Fruit fly (Drosophila melanogaster) whole organism, embryonic: ENCODE measurements around the gene CG43052.

Source experiments
- BtbVII ChIP-seq: fragments of 200-800 bp; sonication (Bioruptor generic); optimal IDR thresholded peaks from 3 replicates; lab custom pipeline; 2017; ENCODE audit warnings: missing biosample characterization, mild to moderate bottlenecking, missing genetic modification characterization
- CG10462 ChIP-seq: fragments of 200-800 bp; sonication (Bioruptor generic); optimal IDR thresholded peaks from 2 replicates; lab custom pipeline; 2016; ENCODE audit warnings: missing biosample characterization, missing genetic modification characterization
- CG11456 ChIP-seq: fragments of 200-800 bp; sonication (Bioruptor generic); IDR thresholded peaks from 3 replicates; pipeline ENCODE4 v1.3.6; 2022; ENCODE audit warnings: missing biosample characterization, missing genetic modification characterization
- CG12769 ChIP-seq: fragments of 200-800 bp; sonication (Bioruptor generic); optimal IDR thresholded peaks from 2 replicates; lab custom pipeline; 2019; ENCODE audit warnings: missing biosample characterization, mild to moderate bottlenecking, missing genetic modification characterization, moderate library complexity
- CG15269 ChIP-seq: fragments of 200-800 bp; sonication (Bioruptor generic); optimal IDR thresholded peaks from 2 replicates; lab custom pipeline; 2018; ENCODE audit warnings: missing biosample characterization, mild to moderate bottlenecking, missing genetic modification characterization, moderate library complexity
- CG17612 ChIP-seq: fragments of 200-800 bp; sonication (Bioruptor generic); IDR thresholded peaks from 2 replicates; pipeline ENCODE4 v1.3.6; 2022; ENCODE audit warnings: missing biosample characterization, missing genetic modification characterization
- CG2120 ChIP-seq: fragments of 200-800 bp; sonication (Bioruptor generic); optimal IDR thresholded peaks from 3 replicates; lab custom pipeline; 2016; ENCODE audit warnings: missing biosample characterization, missing genetic modification characterization
- CG2129 ChIP-seq: fragments of 200-800 bp; sonication (Bioruptor generic); IDR thresholded peaks from 2 replicates; pipeline ENCODE4 v1.3.6; 2022; ENCODE audit warnings: missing biosample characterization, missing genetic modification characterization; ENCODE audit not compliant: partially characterized antibody
- CG2199 ChIP-seq: fragments of 200-800 bp; sonication (Bioruptor generic); IDR thresholded peaks from 3 replicates; pipeline ENCODE4 v1.3.6; 2022; ENCODE audit warnings: missing biosample characterization, missing genetic modification characterization
- CG2678 ChIP-seq: fragments of 200-800 bp; sonication (Bioruptor generic); optimal IDR thresholded peaks from 3 replicates; lab custom pipeline; 2019; ENCODE audit warnings: missing biosample characterization, mild to moderate bottlenecking, missing genetic modification characterization, moderate library complexity
- CG31388 ChIP-seq: fragments of 200-800 bp; sonication (Bioruptor generic); optimal IDR thresholded peaks from 2 replicates; lab custom pipeline; 2016; ENCODE audit warnings: missing biosample characterization, missing genetic modification characterization
- CG32532 ChIP-seq: fragments of 200-800 bp; sonication (Bioruptor generic); IDR thresholded peaks from 2 replicates; pipeline ENCODE4 v1.3.6; 2022; ENCODE audit warnings: missing biosample characterization, missing genetic modification characterization
- CG32767 ChIP-seq: fragments of 200-800 bp; sonication (Bioruptor generic); IDR thresholded peaks from 2 replicates; pipeline ENCODE4 v1.3.6; 2022; ENCODE audit warnings: missing biosample characterization, missing genetic modification characterization
- CG4820 ChIP-seq: fragments of 200-800 bp; sonication (Bioruptor generic); optimal IDR thresholded peaks from 3 replicates; lab custom pipeline; 2016; ENCODE audit warnings: missing biosample characterization, missing genetic modification characterization
- CG7745 ChIP-seq: fragments of 200-800 bp; sonication (Bioruptor generic); optimal IDR thresholded peaks from 2 replicates; lab custom pipeline; 2018; ENCODE audit warnings: missing biosample characterization, mild to moderate bottlenecking, missing genetic modification characterization, moderate library complexity
- CG7839 ChIP-seq: fragments of 200-800 bp; sonication (Bioruptor generic); optimal IDR thresholded peaks from 3 replicates; lab custom pipeline; 2018; ENCODE audit warnings: missing biosample characterization, mild to moderate bottlenecking, missing genetic modification characterization, moderate library complexity
- CG7963 ChIP-seq: fragments of 200-800 bp; sonication (Bioruptor generic); IDR thresholded peaks from 3 replicates; pipeline ENCODE4 v1.3.6; 2022; ENCODE audit warnings: missing biosample characterization, missing genetic modification characterization; ENCODE audit not compliant: partially characterized antibody
- D ChIP-seq, 2 experiments: fragments of 200-800 bp in 1 of 2; fragments of >200 bp in 1 of 2; sonication (Bioruptor generic) in 1 of 2; optimal IDR thresholded peaks; 2 replicates in 1 of 2; 3 replicates in 1 of 2; lab custom pipeline; 2017; ENCODE audit warnings: mild to moderate bottlenecking in 1 of 2, missing biosample characterization in 1 of 2, missing genetic modification characterization in 1 of 2, missing genetic modification reagents in 1 of 2
- Dbx ChIP-seq: fragments of 200-800 bp; sonication (Bioruptor generic); IDR thresholded peaks from 3 replicates; pipeline ENCODE4 v1.3.6; 2022; ENCODE audit warnings: missing biosample characterization, missing genetic modification characterization
- Dip2 ChIP-seq: fragments of 200-800 bp; sonication (Bioruptor generic); IDR thresholded peaks from 2 replicates; pipeline ENCODE4 v1.3.6; 2022; ENCODE audit warnings: missing biosample characterization, missing genetic modification characterization
- Doc2 ChIP-seq: fragments of 200-800 bp; sonication (Bioruptor generic); IDR thresholded peaks from 2 replicates; pipeline ENCODE4 v1.3.6; 2022; ENCODE audit warnings: missing biosample characterization, missing genetic modification characterization
- HHEX ChIP-seq: fragments of 200-800 bp; sonication (Bioruptor generic); optimal IDR thresholded peaks from 3 replicates; lab custom pipeline; 2017; ENCODE audit warnings: missing biosample characterization, mild to moderate bottlenecking, missing genetic modification characterization, missing genetic modification reagents
- HLHmδ ChIP-seq: fragments of 200-800 bp; sonication (Bioruptor generic); optimal IDR thresholded peaks from 2 replicates; lab custom pipeline; 2018; ENCODE audit warnings: missing biosample characterization, mild to moderate bottlenecking, missing genetic modification characterization, moderate library complexity
- Jarid2 ChIP-seq: fragments of 200-800 bp; sonication (Bioruptor generic); optimal IDR thresholded peaks from 3 replicates; lab custom pipeline; 2017; ENCODE audit warnings: mild to moderate bottlenecking, missing biosample characterization, missing genetic modification reagents, missing genetic modification characterization
- NFAT ChIP-seq: fragments of 200-800 bp; sonication (Bioruptor generic); IDR thresholded peaks from 2 replicates; pipeline ENCODE4 v1.3.6; 2022; ENCODE audit warnings: missing biosample characterization, missing genetic modification characterization
- NK7.1 ChIP-seq: fragments of 200-800 bp; sonication (Bioruptor generic); optimal IDR thresholded peaks from 3 replicates; lab custom pipeline; 2016; ENCODE audit warnings: missing biosample characterization, missing genetic modification characterization
- Nf-YC ChIP-seq: fragments of 200-800 bp; optimal IDR thresholded peaks from 3 replicates; lab custom pipeline; 2019; ENCODE audit warnings: missing biosample characterization, mild to moderate bottlenecking, missing genetic modification characterization, moderate library complexity
- Pdp1 ChIP-seq, 2 experiments: fragments of 200-800 bp; sonication (Bioruptor generic); optimal IDR thresholded peaks; 3 replicates each; lab custom pipeline; 2016; ENCODE audit warnings: missing biosample characterization in 2 of 2, missing genetic modification characterization in 2 of 2, mild to moderate bottlenecking in 1 of 2, moderate library complexity in 1 of 2
- Six4 ChIP-seq: fragments of 200-800 bp; sonication (Bioruptor generic); optimal IDR thresholded peaks from 2 replicates; lab custom pipeline; 2016; ENCODE audit warnings: missing biosample characterization, missing genetic modification characterization
- Sry-β ChIP-seq: fragments of 200-800 bp; sonication (Bioruptor generic); optimal IDR thresholded peaks from 2 replicates; lab custom pipeline; 2018; ENCODE audit warnings: missing biosample characterization, mild to moderate bottlenecking, missing genetic modification characterization, moderate library complexity
- Ssrp ChIP-seq: fragments of 200-800 bp; sonication (Bioruptor generic); optimal IDR thresholded peaks from 2 replicates; lab custom pipeline; 2018; ENCODE audit warnings: missing biosample characterization, mild to moderate bottlenecking, missing genetic modification characterization, moderate library complexity
- Stat92E ChIP-seq, 3 experiments: fragments of >200 bp in 2 of 3; fragments of 200-800 bp in 1 of 3; sonication (Bioruptor generic) in 1 of 3; optimal IDR thresholded peaks; 2 replicates each; lab custom pipeline; 2017 to 2019; ENCODE audit warnings: missing biosample characterization in 3 of 3, missing genetic modification characterization in 3 of 3, mild to moderate bottlenecking in 1 of 3, moderate library complexity in 1 of 3
- Tbp ChIP-seq: fragments of >200 bp; optimal IDR thresholded peaks from 2 replicates; lab custom pipeline; 2018; ENCODE audit warnings: missing biosample characterization, missing genetic modification characterization
- Usf ChIP-seq: fragments of 200-800 bp; sonication (Bioruptor generic); optimal IDR thresholded peaks from 2 replicates; lab custom pipeline; 2017; ENCODE audit warnings: missing genotype, missing biosample characterization, missing genetic modification characterization
- gce ChIP-seq: fragments of 200-800 bp; sonication (Bioruptor generic); IDR thresholded peaks from 3 replicates; pipeline ENCODE4 v1.3.6; 2022; ENCODE audit warnings: missing biosample characterization, missing genetic modification characterization
- grn ChIP-seq: fragments of 200-800 bp; sonication (Bioruptor generic); optimal IDR thresholded peaks from 3 replicates; lab custom pipeline; 2017; ENCODE audit warnings: missing biosample characterization, missing genetic modification characterization
- gro ChIP-seq: fragments of 200-800 bp; sonication (Bioruptor generic); optimal IDR thresholded peaks from 2 replicates; lab custom pipeline; 2016; ENCODE audit warnings: missing biosample characterization, missing genetic modification characterization
- hth ChIP-seq: fragments of >200 bp; optimal IDR thresholded peaks from 2 replicates; lab custom pipeline; 2017; ENCODE audit warnings: inconsistent platforms
- kay ChIP-seq: fragments of 200-800 bp; sonication (Bioruptor generic); optimal IDR thresholded peaks from 2 replicates; lab custom pipeline; 2016; ENCODE audit warnings: missing biosample characterization, missing genetic modification characterization
- mirr ChIP-seq: fragments of 200-800 bp; sonication (Bioruptor generic); optimal IDR thresholded peaks from 3 replicates; lab custom pipeline; 2018; ENCODE audit warnings: missing biosample characterization, mild to moderate bottlenecking, missing genetic modification characterization
- nau ChIP-seq: fragments of 200-800 bp; sonication (Bioruptor generic); optimal IDR thresholded peaks from 3 replicates; lab custom pipeline; 2017; ENCODE audit warnings: missing biosample characterization, mild to moderate bottlenecking, missing genetic modification characterization, missing genetic modification reagents
- odd ChIP-seq: fragments of 200-800 bp; sonication (Bioruptor generic); optimal IDR thresholded peaks from 2 replicates; lab custom pipeline; 2017; ENCODE audit warnings: missing biosample characterization, mild to moderate bottlenecking, missing genetic modification characterization
- otp ChIP-seq: fragments of 200-800 bp; sonication (Bioruptor generic); IDR thresholded peaks from 3 replicates; pipeline ENCODE4, ENCODE4 v1.3.6; 2022; ENCODE audit warnings: missing biosample characterization, missing genetic modification characterization
- run ChIP-seq: fragments of 200-800 bp; sonication (Bioruptor generic); optimal IDR thresholded peaks from 3 replicates; lab custom pipeline; 2018; ENCODE audit warnings: missing biosample characterization, mild to moderate bottlenecking, missing genetic modification characterization
- schlank ChIP-seq: fragments of 200-800 bp; sonication (Bioruptor generic); optimal IDR thresholded peaks from 2 replicates; lab custom pipeline; 2018; ENCODE audit warnings: missing biosample characterization, mild to moderate bottlenecking, missing genetic modification characterization
- sd ChIP-seq: fragments of 200-800 bp; sonication (Bioruptor generic); optimal IDR thresholded peaks from 3 replicates; lab custom pipeline; 2018; ENCODE audit warnings: missing biosample characterization, mild to moderate bottlenecking, missing genetic modification characterization, moderate library complexity
- seq ChIP-seq: fragments of 200-800 bp; sonication (Bioruptor generic); IDR thresholded peaks from 2 replicates; pipeline ENCODE4 v1.3.6; 2022; ENCODE audit warnings: missing biosample characterization, missing genetic modification characterization
- toy ChIP-seq: fragments of 200-800 bp; sonication (Bioruptor generic); IDR thresholded peaks from 2 replicates; pipeline ENCODE4 v1.3.6; 2022; ENCODE audit warnings: missing biosample characterization, missing genetic modification characterization
- tup ChIP-seq: fragments of 200-800 bp; sonication (Bioruptor generic); optimal IDR thresholded peaks from 2 replicates; lab custom pipeline; 2016; ENCODE audit warnings: missing biosample characterization, mild to moderate bottlenecking, missing genetic modification characterization, moderate library complexity
- zf30C ChIP-seq: fragments of 200-800 bp; sonication (Bioruptor generic); optimal IDR thresholded peaks from 3 replicates; lab custom pipeline; 2018; ENCODE audit warnings: missing biosample characterization, mild to moderate bottlenecking, missing genetic modification characterization
- zfh2 ChIP-seq: fragments of 200-800 bp; sonication (Bioruptor generic); optimal IDR thresholded peaks from 2 replicates; lab custom pipeline; 2016; ENCODE audit warnings: missing biosample characterization, missing genetic modification characterization

The CG43052 gene

dm6 chr2L:14374024-14374423 lies 22.1 kb downstream of the CG43052 start (continued):
- TF ChIP-seq kay (GFP tag; lab: Kevin White, UChicago) (no peak), sd (tag; lab: Kevin White, UChicago) (peak; percentile 9), CG17612 (GFP tag; lab: Robert Waterston, UW) (no peak), HHEX (GFP tag; lab: Kevin White, UChicago) (no peak), CG12769 (tag; lab: Kevin White, UChicago) (no peak), Stat92E (GFP tag; optimal IDR thresholded peaks at IDR 0.05; lab: Kevin White, UChicago) (no peak), CG7745 (no peak), odd (GFP tag; lab: Kevin White, UChicago) (no peak), Dip2 (no peak), BtbVII (GFP tag; lab: Kevin White, UChicago) (no peak), CG32767 (GFP tag; lab: Robert Waterston, UW) (no peak), CG32532 (GFP tag; lab: Robert Waterston, UW) (no peak), CG2199 (GFP tag; lab: Robert Waterston, UW) (no peak), grn (GFP tag; lab: Kevin White, UChicago) (peak; percentile 27), otp (0 out of 3 replicates have a peak, but pooled peaks have one; percentile 6), tup (no peak), CG2120 (GFP tag; lab: Kevin White, UChicago) (no peak), Six4 (no peak), run (peak; percentile 59), toy (no peak), NFAT (GFP tag; lab: Robert Waterston, UW) (no peak), gce (no peak), CG31388 (no peak), zf30C (no peak), nau (GFP tag; lab: Kevin White, UChicago) (peak; percentile 27), Tbp (no peak), Doc2 (no peak)
- TF ChIP-seq, all 482 proteins: peak for 11

- TF ChIP-seq CG11456 (GFP tag; lab: Robert Waterston, UW) (peak; percentile 27; the same call in 1 of the 3 replicates), CG7963 (no peak), Ssrp (tag; lab: Kevin White, UChicago) (peak; percentile 42), NK7.1 (GFP tag; lab: Kevin White, UChicago) (no peak), CG2129 (GFP tag; lab: Robert Waterston, UW) (no peak), Nf-YC (tag; lab: Kevin White, UChicago) (peak; percentile 7), gro (GFP tag; lab: Kevin White, UChicago) (no peak), Dbx (GFP tag; lab: Robert Waterston, UW) (no peak), Sry-β (GFP tag; lab: Kevin White, UChicago) (no peak), mirr (GFP tag; lab: Kevin White, UChicago) (no peak), CG7839 (tag; lab: Kevin White, UChicago) (peak; percentile 71), CG4820 (peak; percentile 12), schlank (tag; lab: Kevin White, UChicago) (no peak), D (optimal IDR thresholded peaks at IDR 0.05; lab: Kevin White, UChicago) (no peak), D (GFP tag; optimal IDR thresholded peaks at IDR 0.05; lab: Kevin White, UChicago) (peak; percentile 15), hth (lab: Kevin White, UChicago) (no peak), zfh2 (GFP tag; lab: Kevin White, UChicago) (peak; percentile 34), CG2678 (tag; lab: Kevin White, UChicago) (peak; percentile 72), Jarid2 (GFP tag; lab: Kevin White, UChicago) (no peak), HLHmδ (GFP tag; lab: Kevin White, UChicago) (no peak), CG10462 (GFP tag; lab: Kevin White, UChicago) (no peak), Usf (GFP tag; lab: Kevin White, UChicago) (peak; percentile 26), Pdp1 (GFP tag; optimal IDR thresholded peaks at IDR 0.05; lab: Kevin White, UChicago) (peak in 1 of 2 experiments; percentile 21), seq (no peak), CG15269 (tag; lab: Kevin White, UChicago) (peak; percentile 20)
Observed at dm6 chr2L:14376484-14377254, 24.8 kb downstream of the CG43052 start.
